Fruit fly (Drosophila melanogaster): ENCODE data around the gene CG32374.

DNA sequence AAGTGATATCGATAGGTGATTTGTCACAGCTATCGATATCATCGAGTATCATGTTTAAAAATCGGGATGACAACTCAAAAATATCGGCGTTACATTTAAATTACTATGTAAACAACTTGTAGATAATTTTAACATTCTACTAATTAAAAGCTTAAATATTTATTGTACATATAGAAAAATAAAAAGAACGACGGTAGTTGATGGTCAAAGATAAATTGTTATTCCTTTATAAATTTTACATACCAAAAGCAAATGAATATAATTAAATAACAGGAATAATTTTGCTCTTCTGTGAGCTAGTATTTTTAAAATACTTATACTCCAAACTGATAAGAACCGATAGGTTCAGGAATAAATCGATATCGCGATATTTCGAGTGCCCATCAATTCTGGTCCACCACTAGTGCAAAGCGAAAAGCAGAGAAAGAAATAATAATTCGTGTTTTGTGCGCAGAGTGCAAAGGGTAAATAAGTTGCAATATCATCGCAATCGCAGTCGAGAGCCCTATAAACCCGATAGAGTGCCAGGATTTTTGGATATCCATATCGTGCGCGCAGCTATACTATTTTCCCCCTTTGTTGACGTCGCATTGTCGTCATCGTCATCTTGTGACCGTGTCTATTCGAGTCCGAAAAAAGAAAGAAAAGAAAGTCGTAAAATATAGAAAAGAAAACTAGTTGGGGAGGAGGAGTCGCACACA is 12.4 kb downstream of the CG32374 start, which contains the start of gene lqf:
- TF ChIP-seq ken (GFP tag; IDR thresholded peaks at IDR 0.05) = no peak
- no peak for TF ChIP-seq tx (GFP tag; optimal IDR thresholded peaks at IDR 0.05)
- TF ChIP-seq gcm2 (GFP tag; optimal IDR thresholded peaks at IDR 0.05) = no peak
- TF ChIP-seq hb (GFP tag; IDR thresholded peaks at IDR 0.05; ENCODE audit: partially characterized antibody) = peak; percentile 91
- no peak for TF ChIP-seq CG10979 (tag; optimal IDR thresholded peaks at IDR 0.05)
- no peak for TF ChIP-seq CG6765 (GFP tag; optimal IDR thresholded peaks at IDR 0.05)
- TF ChIP-seq Asciz (GFP tag; optimal IDR thresholded peaks at IDR 0.05) = no peak
- TF ChIP-seq CkIIα-i1 (GFP tag; IDR thresholded peaks at IDR 0.05) = no peak
- no peak for TF ChIP-seq CG12769 (tag; optimal IDR thresholded peaks at IDR 0.05)
- TF ChIP-seq CG6689 (GFP tag; IDR thresholded peaks at IDR 0.05) = no peak
- no peak for TF ChIP-seq CG8290 (GFP tag; optimal IDR thresholded peaks at IDR 0.05)
- no peak for TF ChIP-seq CG8290 (tag; optimal IDR thresholded peaks at IDR 0.05)
- no peak for TF ChIP-seq Dip3 (GFP tag; optimal IDR thresholded peaks at IDR 0.05)
- peak; percentile 1 for TF ChIP-seq psq (GFP tag; optimal IDR thresholded peaks at IDR 0.05)
- TF ChIP-seq gem (tag; optimal IDR thresholded peaks at IDR 0.05) = peak; percentile 58

Data from whole organism, embryonic.